Worm (Caenorhabditis elegans) whole organism, L2 larva: ENCODE measurements around the gene F46G11.6.

Experiments used
- C34F6.9 ChIP-seq: fragments of 150-350 bp; optimal IDR thresholded peaks from 2 replicates; lab custom pipeline; 2014; ENCODE audit warnings: missing biosample characterization, missing genetic modification characterization
- F13H6.1 ChIP-seq: sonication (generic microtip); optimal IDR thresholded peaks from 2 replicates; lab custom pipeline; 2016; ENCODE audit warnings: missing genetic modification characterization, missing compliant biosample characterization
- R02D3.7 ChIP-seq: fragments of 150-350 bp; optimal IDR thresholded peaks from 2 replicates; lab custom pipeline; 2014; ENCODE audit warnings: missing biosample characterization, missing genetic modification characterization
- Y55F3AM.14 ChIP-seq: fragments of 200-800 bp; sonication (Bioruptor generic); optimal IDR thresholded peaks from 2 replicates; lab custom pipeline; 2018; ENCODE audit warnings: mild to moderate bottlenecking, missing genetic modification characterization, missing compliant biosample characterization
- ZK546.5 ChIP-seq: sonication (generic microtip); optimal IDR thresholded peaks from 2 replicates; lab custom pipeline; 2017; ENCODE audit warnings: missing biosample characterization, missing genetic modification characterization
- alr-1 ChIP-seq: fragments of 150-350 bp; optimal IDR thresholded peaks from 2 replicates; lab custom pipeline; 2014; ENCODE audit warnings: missing biosample characterization, missing genetic modification characterization
- aly-2 ChIP-seq: fragments of 150-350 bp; optimal IDR thresholded peaks from 2 replicates; lab custom pipeline; 2014; ENCODE audit warnings: missing biosample characterization, missing genetic modification characterization
- blmp-1 ChIP-seq: sonication (generic microtip); optimal IDR thresholded peaks from 2 replicates; lab custom pipeline; 2017; ENCODE audit warnings: missing genetic modification characterization, mild to moderate bottlenecking, missing compliant biosample characterization, antibody characterized with exemption, moderate library complexity; ENCODE audit not compliant: insufficient read depth
- ceh-16 ChIP-seq: fragments of 150-350 bp; optimal IDR thresholded peaks from 2 replicates; lab custom pipeline; 2014; ENCODE audit warnings: missing biosample characterization, missing genetic modification characterization
- dmd-4 ChIP-seq: sonication (generic microtip); optimal IDR thresholded peaks from 2 replicates; lab custom pipeline; 2017; ENCODE audit warnings: missing biosample characterization, missing genetic modification characterization
- egl-27 ChIP-seq: sonication (generic microtip); optimal IDR thresholded peaks from 3 replicates; lab custom pipeline; 2017; ENCODE audit warnings: missing biosample characterization, missing genetic modification reagents, missing genetic modification characterization
- elt-1 ChIP-seq: fragments of 150-350 bp; optimal IDR thresholded peaks from 2 replicates; lab custom pipeline; 2014; ENCODE audit warnings: missing biosample characterization, missing genetic modification characterization
- elt-3 ChIP-seq: sonication (generic microtip); optimal IDR thresholded peaks from 2 replicates; lab custom pipeline; 2017; ENCODE audit warnings: missing biosample characterization, missing genetic modification characterization
- gmeb-1 ChIP-seq: fragments of 150-350 bp; optimal IDR thresholded peaks from 2 replicates; lab custom pipeline; 2014; ENCODE audit warnings: missing biosample characterization, missing genetic modification characterization
- lin-11 ChIP-seq: fragments of 150-350 bp; sonication (generic microtip); optimal IDR thresholded peaks from 2 replicates; lab custom pipeline; 2014; ENCODE audit warnings: missing biosample characterization, missing genetic modification characterization, inconsistent platforms, mixed read lengths
- lin-13 ChIP-seq: fragments of 150-350 bp; optimal IDR thresholded peaks from 2 replicates; lab custom pipeline; 2014; ENCODE audit warnings: missing biosample characterization, missing genetic modification reagents, missing genetic modification characterization
- lin-39 ChIP-seq: fragments of 150-350 bp; optimal IDR thresholded peaks from 2 replicates; lab custom pipeline; 2014; ENCODE audit warnings: missing biosample characterization, missing genetic modification reagents, missing genetic modification characterization
- lsy-2 ChIP-seq, 2 experiments: fragments of 150-350 bp in 1 of 2; sonication (generic microtip) in 1 of 2; optimal IDR thresholded peaks; 2 replicates each; lab custom pipeline; 2014 to 2017; ENCODE audit warnings: missing biosample characterization in 2 of 2, missing genetic modification characterization in 2 of 2
- mab-5 ChIP-seq: fragments of 150-350 bp; optimal IDR thresholded peaks from 2 replicates; lab custom pipeline; 2014; ENCODE audit warnings: missing biosample characterization, missing genetic modification characterization
- nhr-10 ChIP-seq: sonication (generic microtip); optimal IDR thresholded peaks from 2 replicates; lab custom pipeline; 2017; ENCODE audit warnings: missing biosample characterization, missing genetic modification characterization
- nhr-11 ChIP-seq: fragments of 150-350 bp; optimal IDR thresholded peaks from 2 replicates; lab custom pipeline; 2014; ENCODE audit warnings: missing biosample characterization, missing genetic modification characterization
- nhr-21 ChIP-seq: fragments of 150-350 bp; optimal IDR thresholded peaks from 2 replicates; lab custom pipeline; 2014; ENCODE audit warnings: missing biosample characterization, missing genetic modification characterization
- nhr-25 ChIP-seq: fragments of 150-350 bp; sonication (generic microtip); optimal IDR thresholded peaks from 3 replicates; lab custom pipeline; 2014; ENCODE audit warnings: missing biosample characterization, missing genetic modification characterization
- nhr-6 ChIP-seq: fragments of 150-350 bp; optimal IDR thresholded peaks from 2 replicates; lab custom pipeline; 2014; ENCODE audit warnings: missing biosample characterization, missing genetic modification characterization
- nhr-77 ChIP-seq: fragments of 150-350 bp; optimal IDR thresholded peaks from 2 replicates; lab custom pipeline; 2014; ENCODE audit warnings: missing biosample characterization, missing genetic modification characterization
- peb-1 ChIP-seq: fragments of 150-350 bp; optimal IDR thresholded peaks from 2 replicates; lab custom pipeline; 2014; ENCODE audit warnings: missing biosample characterization, missing genetic modification characterization
- sem-4 ChIP-seq: fragments of 150-350 bp; optimal IDR thresholded peaks from 2 replicates; lab custom pipeline; 2014; ENCODE audit warnings: missing biosample characterization, missing genetic modification reagents, missing genetic modification characterization
- skn-1 ChIP-seq: sonication (generic microtip); optimal IDR thresholded peaks from 2 replicates; lab custom pipeline; 2017; ENCODE audit warnings: missing biosample characterization, missing genetic modification characterization
- sma-3 ChIP-seq: sonication (generic microtip); optimal IDR thresholded peaks from 2 replicates; lab custom pipeline; 2016; ENCODE audit warnings: missing genetic modification reagents, missing genetic modification characterization, missing compliant biosample characterization
- sma-9 ChIP-seq, 2 experiments: fragments of 150-350 bp in 1 of 2; sonication (generic microtip) in 1 of 2; optimal IDR thresholded peaks; 2 replicates each; lab custom pipeline; 2014 to 2016; ENCODE audit warnings: missing genetic modification characterization in 2 of 2, mild to moderate bottlenecking in 1 of 2, missing biosample characterization in 1 of 2, missing compliant biosample characterization in 1 of 2, missing genetic modification reagents in 1 of 2, moderate library complexity in 1 of 2
- unc-39 ChIP-seq: fragments of 150-350 bp; optimal IDR thresholded peaks from 2 replicates; lab custom pipeline; 2014; ENCODE audit warnings: missing biosample characterization, missing genetic modification characterization
- zag-1 ChIP-seq: fragments of 150-350 bp; optimal IDR thresholded peaks from 2 replicates; lab custom pipeline; 2014; ENCODE audit warnings: missing biosample characterization, missing genetic modification characterization
- ztf-1 ChIP-seq: fragments of 200-800 bp; sonication (Bioruptor generic); conservative IDR thresholded peaks from 2 replicates; pipeline ENCODE4 v1.3.6; 2022; ENCODE audit warnings: missing genetic modification characterization, missing compliant biosample characterization
- ztf-11 ChIP-seq: sonication (generic microtip); optimal IDR thresholded peaks from 2 replicates; lab custom pipeline; 2017; ENCODE audit warnings: missing biosample characterization, missing genetic modification characterization
- ztf-4 ChIP-seq: fragments of 150-350 bp; optimal IDR thresholded peaks from 2 replicates; lab custom pipeline; 2014; ENCODE audit warnings: missing biosample characterization, missing genetic modification characterization

F46G11.6 gene

DNA sequence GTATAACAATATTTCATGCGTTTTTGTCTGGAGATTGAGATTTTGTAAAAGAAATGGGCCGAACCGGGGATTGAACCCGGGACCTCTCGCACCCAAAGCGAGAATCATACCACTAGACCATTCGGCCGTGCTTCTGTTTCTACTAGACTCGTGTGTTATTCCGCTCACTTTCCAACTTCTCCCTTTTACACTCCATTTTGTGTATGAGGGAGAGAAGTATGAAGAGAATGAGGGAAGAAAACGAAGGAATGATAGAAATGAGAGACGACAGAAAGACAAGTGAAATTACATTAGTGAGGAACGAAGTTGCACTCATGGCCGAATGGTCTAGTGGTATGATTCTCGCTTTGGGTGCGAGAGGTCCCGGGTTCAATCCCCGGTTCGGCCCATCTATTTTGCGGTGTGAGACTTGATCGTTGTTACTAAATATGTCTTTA lies 14.9 kb downstream of the F46G11.6 start (continued):
- peak; percentile 61 for TF ChIP-seq mab-5 (tag; lab: Kevin White, UChicago)
- peak; percentile 89 for TF ChIP-seq sma-9 (GFP tag; optimal IDR thresholded peaks at IDR 0.05; lab: Kevin White, UChicago)
- no peak for TF ChIP-seq sma-9 (tag; optimal IDR thresholded peaks at IDR 0.05; lab: Kevin White, UChicago)
- peak; percentile 22 for TF ChIP-seq lin-11 (tag; lab: Kevin White, UChicago)
- TF ChIP-seq blmp-1, result peak; percentile 33
- TF ChIP-seq R02D3.7, result no peak
- TF ChIP-seq skn-1 (tag; lab: Kevin White, UChicago), result peak; percentile 47
- TF ChIP-seq F13H6.1 (tag; lab: Kevin White, UChicago), result peak; percentile 94
- TF ChIP-seq Y55F3AM.14 (GFP tag; lab: Kevin White, UChicago), result peak; percentile 83
- no peak for TF ChIP-seq peb-1
- no peak for TF ChIP-seq unc-39 (tag; lab: Kevin White, UChicago)
- TF ChIP-seq nhr-11, result peak; percentile 49
- TF ChIP-seq nhr-77 (tag; lab: Kevin White, UChicago), result no peak
- peak; percentile 75 to 87 for TF ChIP-seq lsy-2 (tag; optimal IDR thresholded peaks at IDR 0.05; lab: Kevin White, UChicago)
- TF ChIP-seq elt-3 (tag; lab: Kevin White, UChicago), result no peak
- TF ChIP-seq nhr-21, result peak; percentile 91
- TF ChIP-seq C34F6.9 (tag; lab: Kevin White, UChicago), result peak; percentile 87
- TF ChIP-seq ztf-4 (tag; lab: Kevin White, UChicago), result peak; percentile 90
- TF ChIP-seq sma-3 (GFP tag; lab: Kevin White, UChicago), result peak; percentile 81

DNA sequence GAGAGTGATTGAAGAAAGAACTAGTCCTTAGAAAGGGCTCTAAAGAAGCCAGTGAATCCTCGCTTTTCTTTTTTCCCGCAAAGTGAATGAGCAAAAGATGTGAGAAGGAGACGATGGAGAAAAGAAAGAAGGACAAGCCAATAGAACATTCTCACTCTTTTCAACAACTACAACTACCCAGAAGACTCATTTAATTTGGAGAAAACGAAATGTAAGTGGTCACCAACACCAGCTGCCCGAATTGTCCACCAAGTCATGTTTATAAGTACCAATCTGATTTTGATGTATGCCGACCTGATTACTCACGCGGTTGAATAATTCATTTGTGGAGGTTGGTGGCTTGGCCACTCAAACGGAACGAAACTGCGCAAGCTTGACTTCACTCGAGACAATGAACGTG lies 16.3 kb downstream of the F46G11.6 start:
- TF ChIP-seq aly-2 (tag; lab: Kevin White, UChicago), result no peak
- TF ChIP-seq ceh-16 (tag; lab: Kevin White, UChicago), result no peak
- TF ChIP-seq elt-3 (tag; lab: Kevin White, UChicago), result no peak
- no peak for TF ChIP-seq egl-27
- no peak for TF ChIP-seq nhr-21
- TF ChIP-seq nhr-10 (tag; lab: Kevin White, UChicago), result no peak
- TF ChIP-seq zag-1 (tag; lab: Kevin White, UChicago), result no peak
- TF ChIP-seq peb-1, result no peak
- no peak for TF ChIP-seq elt-1
- no peak for TF ChIP-seq lin-13 (GFP tag; lab: Kevin White, UChicago)
- no peak for TF ChIP-seq F13H6.1 (tag; lab: Kevin White, UChicago)

ce11 chrX:5803492-5803891 lies 17.2 kb downstream of the F46G11.6 start:
- TF ChIP-seq elt-3 (tag; lab: Kevin White, UChicago) (no peak), nhr-25 (tag; lab: Kevin White, UChicago) (peak; percentile 90), lin-39 (tag; lab: Kevin White, UChicago) (no peak), skn-1 (tag; lab: Kevin White, UChicago) (no peak), dmd-4 (tag; lab: Kevin White, UChicago) (no peak), alr-1 (tag; lab: Kevin White, UChicago) (no peak), sem-4 (tag; lab: Kevin White, UChicago) (peak; percentile 5), lin-13 (GFP tag; lab: Kevin White, UChicago) (no peak), F13H6.1 (tag; lab: Kevin White, UChicago) (peak; percentile 19), C34F6.9 (tag; lab: Kevin White, UChicago) (peak; percentile 11), ztf-1 (GFP tag; lab: Robert Waterston, UW) (no peak), R02D3.7 (no peak), ceh-16 (tag; lab: Kevin White, UChicago) (peak; percentile 32), gmeb-1 (tag; lab: Kevin White, UChicago) (no peak), nhr-6 (tag; lab: Kevin White, UChicago) (peak; percentile 25)

- no peak for TF ChIP-seq ztf-11 (tag; lab: Kevin White, UChicago)
- TF ChIP-seq ceh-16 (tag; lab: Kevin White, UChicago), result no peak
- TF ChIP-seq ZK546.5 (tag; lab: Kevin White, UChicago), result no peak
- peak; percentile 4 for TF ChIP-seq mab-5 (tag; lab: Kevin White, UChicago)
- no peak for TF ChIP-seq unc-39 (tag; lab: Kevin White, UChicago)
- peak; percentile 52 for TF ChIP-seq F13H6.1 (tag; lab: Kevin White, UChicago)
- TF ChIP-seq, all 48 proteins: peak for 2
These were observed 19.7 kb downstream of the F46G11.6 start, which contains the start of gene F13D11.3 for ce11 chrX:5805872-5806472. TSS of gene F13D11.3 (minus strand) at chrX:5805922.
